Worm (Caenorhabditis elegans): ENCODE measurements around the gene K03A11.4.

The K03A11.4 gene

ce11 chrX:13059984-13060383 lies 18.0 kb upstream of the K03A11.4 start:
- TF ChIP-seq tab-1 (GFP tag; IDR thresholded peaks at IDR 0.05) (no peak), klf-2 (GFP tag; conservative IDR thresholded peaks at IDR 0.05) (no peak), T22C8.4 (GFP tag; IDR thresholded peaks at IDR 0.05) (no peak), ztf-29 (GFP tag; IDR thresholded peaks at IDR 0.05) (no peak), cog-1 (tag; optimal IDR thresholded peaks at IDR 0.05) (no peak), ztf-23 (GFP tag; IDR thresholded peaks at IDR 0.05) (no peak), flt-1 (GFP tag; IDR thresholded peaks at IDR 0.05) (no peak), med-1 (GFP tag; optimal IDR thresholded peaks at IDR 0.05; ENCODE audit: insufficient read depth) (no peak), ref-1 (GFP tag; conservative IDR thresholded peaks at IDR 0.05) (no peak)

ce11 chrX:13061366-13061765 lies 16.6 kb upstream of the K03A11.4 start:
- TF ChIP-seq klf-2 (GFP tag; conservative IDR thresholded peaks at IDR 0.05), result no peak
- no peak for TF ChIP-seq ref-1 (GFP tag; conservative IDR thresholded peaks at IDR 0.05)

- no peak for TF ChIP-seq ztf-29 (GFP tag; IDR thresholded peaks at IDR 0.05)
Measured at ce11 chrX:13062934-13063585, 14.9 kb upstream of the K03A11.4 start, which contains the start of gene K03A11.5. Gene K03A11.5 (plus strand): TSS chrX:13063535.

- TF ChIP-seq med-1 (GFP tag; optimal IDR thresholded peaks at IDR 0.05; ENCODE audit: insufficient read depth) (no peak), flt-1 (GFP tag; IDR thresholded peaks at IDR 0.05) (no peak), T22C8.4 (GFP tag; IDR thresholded peaks at IDR 0.05) (no peak), ztf-23 (GFP tag; IDR thresholded peaks at IDR 0.05) (no peak), cog-1 (tag; optimal IDR thresholded peaks at IDR 0.05) (no peak), tab-1 (GFP tag; IDR thresholded peaks at IDR 0.05) (no peak), ref-1 (GFP tag; conservative IDR thresholded peaks at IDR 0.05) (no peak), ztf-29 (GFP tag; IDR thresholded peaks at IDR 0.05) (no peak), klf-2 (GFP tag; conservative IDR thresholded peaks at IDR 0.05) (no peak)
Measured at ce11 chrX:13071120-13071519, 6.9 kb upstream of the K03A11.4 start, which contains the start of gene cpx-2. Gene cpx-2 (minus strand): TSS chrX:13071220.

ce11 chrX:13074373-13074772 lies 3.6 kb upstream of the K03A11.4 start, which contains the start of gene ceh-28:
Gene ceh-28 (plus strand): TSS chrX:13074673.
- TF ChIP-seq cog-1 (tag; optimal IDR thresholded peaks at IDR 0.05) (no peak), ref-1 (GFP tag; conservative IDR thresholded peaks at IDR 0.05) (no peak), klf-2 (GFP tag; conservative IDR thresholded peaks at IDR 0.05) (no peak), T22C8.4 (GFP tag; IDR thresholded peaks at IDR 0.05) (no peak), ztf-23 (GFP tag; IDR thresholded peaks at IDR 0.05) (no peak), tab-1 (GFP tag; IDR thresholded peaks at IDR 0.05) (no peak), med-1 (GFP tag; optimal IDR thresholded peaks at IDR 0.05; ENCODE audit: insufficient read depth) (no peak), flt-1 (GFP tag; IDR thresholded peaks at IDR 0.05) (no peak), ztf-29 (GFP tag; IDR thresholded peaks at IDR 0.05) (no peak)

- TF ChIP-seq flt-1 (GFP tag; IDR thresholded peaks at IDR 0.05) (no peak), med-1 (GFP tag; optimal IDR thresholded peaks at IDR 0.05; ENCODE audit: insufficient read depth) (no peak), cog-1 (tag; optimal IDR thresholded peaks at IDR 0.05) (no peak), tab-1 (GFP tag; IDR thresholded peaks at IDR 0.05) (no peak), ztf-29 (GFP tag; IDR thresholded peaks at IDR 0.05) (no peak)
Measured at ce11 chrX:13082326-13082725, 4.4 kb downstream of the K03A11.4 start, which contains the start of gene str-10. Gene str-10 (plus strand): TSS chrX:13082626.

- TF ChIP-seq ztf-23 (GFP tag; IDR thresholded peaks at IDR 0.05), result no peak
- TF ChIP-seq ref-1 (GFP tag; conservative IDR thresholded peaks at IDR 0.05), result no peak
- no peak for TF ChIP-seq ztf-29 (GFP tag; IDR thresholded peaks at IDR 0.05)
- no peak for TF ChIP-seq T22C8.4 (GFP tag; IDR thresholded peaks at IDR 0.05)
- no peak for TF ChIP-seq cog-1 (tag; optimal IDR thresholded peaks at IDR 0.05)
- no peak for TF ChIP-seq flt-1 (GFP tag; IDR thresholded peaks at IDR 0.05)
- no peak for TF ChIP-seq klf-2 (GFP tag; conservative IDR thresholded peaks at IDR 0.05)
- no peak for TF ChIP-seq med-1 (GFP tag; optimal IDR thresholded peaks at IDR 0.05; ENCODE audit: insufficient read depth)
- TF ChIP-seq tab-1 (GFP tag; IDR thresholded peaks at IDR 0.05), result no peak
Measured at ce11 chrX:13084273-13084672, 6.3 kb downstream of the K03A11.4 start, which contains the start of gene R03G8.1. Gene R03G8.1 (plus strand): TSS chrX:13084573.

- no peak for TF ChIP-seq tab-1 (GFP tag; IDR thresholded peaks at IDR 0.05)
- no peak for TF ChIP-seq T22C8.4 (GFP tag; IDR thresholded peaks at IDR 0.05)
- TF ChIP-seq ref-1 (GFP tag; conservative IDR thresholded peaks at IDR 0.05), result no peak
- no peak for TF ChIP-seq ztf-23 (GFP tag; IDR thresholded peaks at IDR 0.05)
- TF ChIP-seq ztf-29 (GFP tag; IDR thresholded peaks at IDR 0.05), result no peak
- TF ChIP-seq klf-2 (GFP tag; conservative IDR thresholded peaks at IDR 0.05), result no peak
- no peak for TF ChIP-seq flt-1 (GFP tag; IDR thresholded peaks at IDR 0.05)
- TF ChIP-seq cog-1 (tag; optimal IDR thresholded peaks at IDR 0.05), result no peak
- no peak for TF ChIP-seq med-1 (GFP tag; optimal IDR thresholded peaks at IDR 0.05; ENCODE audit: insufficient read depth)
Measured at ce11 chrX:13088539-13088938, 10.6 kb downstream of the K03A11.4 start.

- TF ChIP-seq klf-2 (GFP tag; conservative IDR thresholded peaks at IDR 0.05) (no peak), ztf-29 (GFP tag; IDR thresholded peaks at IDR 0.05) (no peak), flt-1 (GFP tag; IDR thresholded peaks at IDR 0.05) (no peak), ref-1 (GFP tag; conservative IDR thresholded peaks at IDR 0.05) (no peak), tab-1 (GFP tag; IDR thresholded peaks at IDR 0.05) (no peak)
Measured at ce11 chrX:13090665-13091064, 12.7 kb downstream of the K03A11.4 start, which contains the start of gene R03G8.3. Gene R03G8.3 (plus strand): TSS chrX:13090965.

ce11 chrX:13091199-13091598 lies 13.2 kb downstream of the K03A11.4 start:
- TF ChIP-seq ztf-29 (GFP tag; IDR thresholded peaks at IDR 0.05), result no peak
- TF ChIP-seq cog-1 (tag; optimal IDR thresholded peaks at IDR 0.05), result no peak
- no peak for TF ChIP-seq ztf-23 (GFP tag; IDR thresholded peaks at IDR 0.05)

All from whole organism, midembryonic.